Fruit fly (Drosophila melanogaster): ENCODE results near the gene CG31029.

CG31029 gene

DNA sequence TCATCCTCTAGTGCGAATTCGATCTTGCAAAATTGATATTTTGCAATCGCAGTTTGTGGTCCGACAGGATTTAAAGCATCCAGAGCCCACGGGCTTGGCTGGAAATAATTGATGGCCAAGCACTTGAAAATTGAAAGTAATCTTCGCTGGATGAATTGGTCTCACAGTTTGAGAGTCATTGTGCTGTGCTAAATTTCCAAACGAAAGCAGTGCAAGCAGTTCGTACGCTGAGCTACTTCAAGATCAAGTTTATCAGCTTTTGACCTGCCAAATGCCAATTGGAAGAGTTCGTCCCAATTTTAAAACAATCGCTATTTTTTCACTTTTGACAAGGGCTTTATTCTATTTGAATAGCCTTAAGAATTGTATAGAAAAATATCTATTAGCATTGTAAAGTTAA lies 21.7 kb upstream of the CG31029 start:
- TF ChIP-seq usp (GFP tag; optimal IDR thresholded peaks at IDR 0.05) (no peak), Hnf4 (GFP tag; optimal IDR thresholded peaks at IDR 0.05) (no peak), HLH106 (tag; optimal IDR thresholded peaks at IDR 0.05) (no peak), fru (GFP tag; optimal IDR thresholded peaks at IDR 0.05) (no peak), sv (GFP tag; optimal IDR thresholded peaks at IDR 0.05) (no peak), Hr78 (GFP tag; optimal IDR thresholded peaks at IDR 0.05) (no peak), Myc (optimal IDR thresholded peaks at IDR 0.05) (peak; percentile 34), Mio (GFP tag; optimal IDR thresholded peaks at IDR 0.05) (no peak)

DNA sequence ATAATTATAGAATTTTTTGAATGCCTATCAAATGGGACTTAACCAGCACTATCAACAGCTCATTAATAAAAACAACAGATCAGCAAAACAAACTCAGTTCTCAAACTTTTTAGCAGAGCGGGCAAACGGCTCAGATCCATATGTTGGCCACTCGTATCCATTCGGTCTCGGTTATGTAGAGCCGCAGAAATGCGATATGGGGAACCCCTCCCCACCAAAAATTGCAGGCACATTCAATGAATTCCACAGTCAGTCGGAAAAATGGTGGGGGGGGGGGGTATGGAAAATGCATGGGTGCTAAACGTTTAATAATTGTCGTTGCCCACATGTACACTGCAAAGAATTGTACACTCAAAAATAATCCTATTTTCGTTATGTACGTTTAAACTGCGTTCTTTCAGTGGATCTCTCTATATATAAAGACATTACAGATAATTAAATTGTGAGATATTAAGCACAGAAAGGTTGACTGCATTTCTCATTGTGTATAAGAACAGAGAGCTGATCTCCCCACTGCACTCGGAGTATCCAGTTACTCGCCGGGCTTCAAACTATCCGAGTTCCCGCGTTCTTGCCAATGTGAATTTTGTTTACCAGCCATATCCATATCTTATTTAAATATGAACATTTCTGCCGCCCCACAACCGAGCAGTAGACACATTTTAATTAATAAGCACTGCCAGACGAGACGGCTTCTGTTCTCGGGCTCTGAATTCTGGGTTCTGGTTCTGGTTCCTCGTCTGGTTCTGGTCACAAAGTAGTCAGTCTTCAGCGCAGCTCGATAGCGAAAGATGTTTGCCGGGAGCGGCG lies 19.3 kb upstream of the CG31029 start, which contains the start of gene CG15529:
TSS of gene CG15529 (plus strand) at position 760 of the 810 bp plus-strand sequence.
- TF ChIP-seq lola (GFP tag; optimal IDR thresholded peaks at IDR 0.05), result no peak
- no peak for TF ChIP-seq Rel (GFP tag; optimal IDR thresholded peaks at IDR 0.05)
- TF ChIP-seq Rel (tag; optimal IDR thresholded peaks at IDR 0.05), result peak; percentile 11
- TF ChIP-seq dmrt93B (GFP tag; optimal IDR thresholded peaks at IDR 0.05), result no peak
- peak; percentile 26 for TF ChIP-seq ey (GFP tag; optimal IDR thresholded peaks at IDR 0.05)
- no peak for TF ChIP-seq brk (GFP tag; optimal IDR thresholded peaks at IDR 0.05)
- TF ChIP-seq Mio (GFP tag; optimal IDR thresholded peaks at IDR 0.05), result no peak
- TF ChIP-seq OdsH (GFP tag; optimal IDR thresholded peaks at IDR 0.05), result no peak
- TF ChIP-seq foxo (GFP tag; optimal IDR thresholded peaks at IDR 0.05), result peak in 1 of 2 experiments; percentile 1
- no peak for TF ChIP-seq Hr83 (GFP tag; optimal IDR thresholded peaks at IDR 0.05; ENCODE audit: poor library complexity, severe bottlenecking)
- no peak for TF ChIP-seq Jra (GFP tag; optimal IDR thresholded peaks at IDR 0.05)
- no peak for TF ChIP-seq tai (GFP tag; optimal IDR thresholded peaks at IDR 0.05)
- no peak for TF ChIP-seq psq (GFP tag; optimal IDR thresholded peaks at IDR 0.05)
- no peak for TF ChIP-seq N (GFP tag; optimal IDR thresholded peaks at IDR 0.05)
- no peak for TF ChIP-seq fru (GFP tag; optimal IDR thresholded peaks at IDR 0.05)
- TF ChIP-seq Hr78 (GFP tag; optimal IDR thresholded peaks at IDR 0.05), result no peak
- no peak for TF ChIP-seq br (GFP tag; optimal IDR thresholded peaks at IDR 0.05)
- TF ChIP-seq h (GFP tag; optimal IDR thresholded peaks at IDR 0.05), result peak; percentile 57
- peak; percentile 30 for TF ChIP-seq rgr (GFP tag; optimal IDR thresholded peaks at IDR 0.05)
- peak; percentile 39 for TF ChIP-seq HLH106 (tag; optimal IDR thresholded peaks at IDR 0.05)
- TF ChIP-seq GATAd (GFP tag; optimal IDR thresholded peaks at IDR 0.05), result no peak
- TF ChIP-seq dl (GFP tag; optimal IDR thresholded peaks at IDR 0.05; ENCODE audit: insufficient read depth in 1 of 2, partially characterized antibody in 2 of 2), result no peak

DNA sequence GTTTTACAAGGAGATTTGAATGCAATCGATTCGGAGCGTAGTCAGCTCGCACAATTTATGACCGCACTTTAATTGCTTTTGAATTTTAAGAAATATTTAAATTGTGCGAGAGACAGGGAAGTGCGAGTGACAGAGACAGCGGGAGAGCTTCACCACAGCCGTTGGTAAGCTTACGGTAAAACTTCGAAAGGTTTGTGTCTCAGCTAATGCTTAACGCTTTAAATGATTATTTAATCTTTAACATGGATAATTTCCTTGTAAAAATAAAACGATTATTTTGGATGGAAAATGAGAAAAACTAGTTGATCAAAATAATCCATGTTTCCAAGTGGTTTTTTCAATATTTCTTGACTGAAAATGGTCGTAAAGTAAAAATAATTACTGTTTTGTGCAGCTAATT lies 18.4 kb upstream of the CG31029 start:
- TF ChIP-seq Myc (optimal IDR thresholded peaks at IDR 0.05) (peak; percentile 8), pan (optimal IDR thresholded peaks at IDR 0.05) (no peak)

DNA sequence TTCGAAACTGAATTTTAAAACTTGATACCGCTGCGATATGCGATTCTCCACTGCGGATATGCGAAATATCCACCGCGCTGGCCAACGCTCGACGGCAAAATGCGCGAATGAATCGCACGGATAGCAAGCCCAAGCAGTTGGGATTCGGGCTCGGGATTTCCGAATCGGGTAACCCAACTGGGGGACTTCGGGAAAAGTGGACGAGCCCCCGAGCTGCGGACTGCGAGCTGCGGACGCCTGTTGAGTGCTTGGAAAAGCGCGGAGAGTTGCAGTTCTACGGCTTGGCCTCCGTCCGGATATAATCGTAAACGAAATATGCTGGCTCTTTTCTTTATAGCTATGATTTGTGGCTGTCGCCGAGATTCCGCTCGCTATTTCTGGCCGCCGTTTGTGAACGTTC lies 17.3 kb upstream of the CG31029 start, which contains the start of gene AdoR:
TSS of gene AdoR (minus strand) at position 101 of the 400 bp plus-strand sequence.
- TF ChIP-seq foxo (GFP tag; optimal IDR thresholded peaks at IDR 0.05) (no peak), fru (GFP tag; optimal IDR thresholded peaks at IDR 0.05) (no peak), dl (GFP tag; optimal IDR thresholded peaks at IDR 0.05; ENCODE audit: insufficient read depth in 1 of 2, partially characterized antibody in 2 of 2) (no peak), Abd-B (GFP tag; optimal IDR thresholded peaks at IDR 0.05) (no peak), Myc (optimal IDR thresholded peaks at IDR 0.05) (no peak), Hr83 (GFP tag; optimal IDR thresholded peaks at IDR 0.05; ENCODE audit: poor library complexity, severe bottlenecking) (no peak), usp (GFP tag; optimal IDR thresholded peaks at IDR 0.05) (no peak), OdsH (GFP tag; optimal IDR thresholded peaks at IDR 0.05) (no peak), h (GFP tag; optimal IDR thresholded peaks at IDR 0.05) (no peak), tai (GFP tag; optimal IDR thresholded peaks at IDR 0.05) (no peak), CG32264 (GFP tag; optimal IDR thresholded peaks at IDR 0.05) (no peak), CrebA (GFP tag; optimal IDR thresholded peaks at IDR 0.05; ENCODE audit: borderline replicate concordance) (no peak)
